Fruit fly (Drosophila melanogaster) whole organism, embryonic: Measurements from ENCODE around the gene CG14069.

Experiments used
- CG14860 ChIP-seq: fragments of 200-800 bp; sonication (Bioruptor generic); IDR thresholded peaks from 3 replicates; pipeline ENCODE4 v1.3.6; 2022; ENCODE audit warnings: missing biosample characterization, missing genetic modification characterization; ENCODE audit not compliant: partially characterized antibody
- CG15269 ChIP-seq: fragments of 200-800 bp; sonication (Bioruptor generic); optimal IDR thresholded peaks from 2 replicates; lab custom pipeline; 2018; ENCODE audit warnings: missing biosample characterization, mild to moderate bottlenecking, missing genetic modification characterization, moderate library complexity
- CG18262 ChIP-seq: fragments of 200-800 bp; optimal IDR thresholded peaks from 3 replicates; lab custom pipeline; 2019; ENCODE audit warnings: missing biosample characterization, mild to moderate bottlenecking, missing genetic modification characterization, moderate library complexity
- CG2199 ChIP-seq: fragments of 200-800 bp; sonication (Bioruptor generic); IDR thresholded peaks from 3 replicates; pipeline ENCODE4 v1.3.6; 2022; ENCODE audit warnings: missing biosample characterization, missing genetic modification characterization
- CG4404 ChIP-seq: fragments of 200-800 bp; sonication (Bioruptor generic); IDR thresholded peaks from 2 replicates; pipeline ENCODE4 v1.3.6; 2022; ENCODE audit warnings: missing biosample characterization, missing genetic modification characterization
- CG4820 ChIP-seq: fragments of 200-800 bp; sonication (Bioruptor generic); optimal IDR thresholded peaks from 3 replicates; lab custom pipeline; 2016; ENCODE audit warnings: missing biosample characterization, missing genetic modification characterization
- CG8290 ChIP-seq, 3 experiments: fragments of 200-800 bp; sonication (Bioruptor generic); optimal IDR thresholded peaks; 2 replicates each; lab custom pipeline; 2016 to 2019; ENCODE audit warnings: missing biosample characterization in 3 of 3, missing genetic modification characterization in 3 of 3, mild to moderate bottlenecking in 2 of 3, moderate library complexity in 1 of 3
- CTCF ChIP-seq: fragments of 200-800 bp; sonication (Bioruptor generic); optimal IDR thresholded peaks from 2 replicates; lab custom pipeline; 2017; ENCODE audit warnings: missing biosample characterization, mild to moderate bottlenecking, missing genetic modification characterization, moderate library complexity
- Eip74EF ChIP-seq, 2 experiments: fragments of 200-800 bp in 1 of 2; fragments of >200 bp in 1 of 2; sonication (Bioruptor generic) in 1 of 2; optimal IDR thresholded peaks; 2 replicates each; lab custom pipeline; 2017 to 2019; ENCODE audit warnings: missing biosample characterization in 2 of 2, missing genetic modification characterization in 2 of 2, mild to moderate bottlenecking in 1 of 2, moderate library complexity in 1 of 2
- Hr51 ChIP-seq, 2 experiments: fragments of 200-800 bp; sonication (Bioruptor generic); optimal IDR thresholded peaks; 2 replicates in 1 of 2; 3 replicates in 1 of 2; lab custom pipeline; 2016 to 2018; ENCODE audit warnings: missing biosample characterization in 2 of 2, missing genetic modification characterization in 2 of 2, mild to moderate bottlenecking in 1 of 2, moderate library complexity in 1 of 2
- Jarid2 ChIP-seq: fragments of 200-800 bp; sonication (Bioruptor generic); optimal IDR thresholded peaks from 3 replicates; lab custom pipeline; 2017; ENCODE audit warnings: mild to moderate bottlenecking, missing biosample characterization, missing genetic modification reagents, missing genetic modification characterization
- Sry-β ChIP-seq: fragments of 200-800 bp; sonication (Bioruptor generic); optimal IDR thresholded peaks from 2 replicates; lab custom pipeline; 2018; ENCODE audit warnings: missing biosample characterization, mild to moderate bottlenecking, missing genetic modification characterization, moderate library complexity
- ac ChIP-seq: fragments of 200-800 bp; sonication (Bioruptor generic); optimal IDR thresholded peaks from 3 replicates; lab custom pipeline; 2017; ENCODE audit warnings: missing biosample characterization, mild to moderate bottlenecking, missing genetic modification characterization
- btn ChIP-seq: fragments of 200-800 bp; sonication (Bioruptor generic); optimal IDR thresholded peaks from 2 replicates; lab custom pipeline; 2016; ENCODE audit warnings: missing biosample characterization, missing genetic modification characterization
- cas ChIP-seq: fragments of 200-800 bp; sonication (Bioruptor generic); IDR thresholded peaks from 2 replicates; pipeline ENCODE4 v1.3.6; 2022; ENCODE audit warnings: missing biosample characterization, missing genetic modification characterization
- cato ChIP-seq: fragments of 200-800 bp; sonication (Bioruptor generic); optimal IDR thresholded peaks from 2 replicates; lab custom pipeline; 2016; ENCODE audit warnings: missing biosample characterization, missing genetic modification characterization, borderline replicate concordance
- chn ChIP-seq: fragments of 200-800 bp; sonication (Bioruptor generic); optimal IDR thresholded peaks from 2 replicates; lab custom pipeline; 2016; ENCODE audit warnings: missing biosample characterization, missing genetic modification characterization
- ci ChIP-seq: fragments of 200-800 bp; sonication (Bioruptor generic); IDR thresholded peaks from 3 replicates; pipeline ENCODE4 v1.3.6; 2022; ENCODE audit warnings: missing biosample characterization, missing genetic modification characterization
- corto ChIP-seq: fragments of 200-800 bp; sonication (Bioruptor generic); optimal IDR thresholded peaks from 2 replicates; lab custom pipeline; 2016; ENCODE audit warnings: missing biosample characterization, mild to moderate bottlenecking, missing genetic modification characterization, moderate library complexity
- ems ChIP-seq: fragments of 200-800 bp; sonication (Bioruptor generic); optimal IDR thresholded peaks from 3 replicates; lab custom pipeline; 2016; ENCODE audit warnings: missing biosample characterization, missing genetic modification characterization
- ewg ChIP-seq: fragments of 200-800 bp; sonication (Bioruptor generic); optimal IDR thresholded peaks from 3 replicates; lab custom pipeline; 2017; ENCODE audit warnings: mild to moderate bottlenecking, missing biosample characterization, missing genetic modification reagents, missing genetic modification characterization
- gfzf ChIP-seq: fragments of 200-800 bp; sonication (Bioruptor generic); optimal IDR thresholded peaks from 2 replicates; lab custom pipeline; 2016; ENCODE audit warnings: missing biosample characterization, mild to moderate bottlenecking, missing genetic modification characterization, moderate library complexity
- grn ChIP-seq: fragments of 200-800 bp; sonication (Bioruptor generic); optimal IDR thresholded peaks from 3 replicates; lab custom pipeline; 2017; ENCODE audit warnings: missing biosample characterization, missing genetic modification characterization
- gro ChIP-seq: fragments of 200-800 bp; sonication (Bioruptor generic); optimal IDR thresholded peaks from 2 replicates; lab custom pipeline; 2016; ENCODE audit warnings: missing biosample characterization, missing genetic modification characterization
- insv ChIP-seq, 2 experiments: fragments of 200-800 bp; sonication (Bioruptor generic); optimal IDR thresholded peaks; 3 replicates each; lab custom pipeline; 2016 to 2018; ENCODE audit warnings: missing biosample characterization in 2 of 2, missing genetic modification characterization in 2 of 2
- kay ChIP-seq: fragments of 200-800 bp; sonication (Bioruptor generic); optimal IDR thresholded peaks from 2 replicates; lab custom pipeline; 2016; ENCODE audit warnings: missing biosample characterization, missing genetic modification characterization
- knrl ChIP-seq: fragments of 200-800 bp; sonication (Bioruptor generic); IDR thresholded peaks from 3 replicates; pipeline ENCODE4 v1.3.6; 2022; ENCODE audit warnings: missing biosample characterization, missing genetic modification characterization; ENCODE audit not compliant: partially characterized antibody
- pros ChIP-seq: fragments of 200-800 bp; sonication (Bioruptor generic); optimal IDR thresholded peaks from 3 replicates; lab custom pipeline; 2019; ENCODE audit warnings: missing biosample characterization, mild to moderate bottlenecking, missing genetic modification characterization, moderate library complexity
- sd ChIP-seq: fragments of 200-800 bp; sonication (Bioruptor generic); optimal IDR thresholded peaks from 3 replicates; lab custom pipeline; 2018; ENCODE audit warnings: missing biosample characterization, mild to moderate bottlenecking, missing genetic modification characterization, moderate library complexity
- ssp ChIP-seq: fragments of 200-800 bp; sonication (Bioruptor generic); IDR thresholded peaks from 2 replicates; pipeline ENCODE4 v1.3.6; 2022; ENCODE audit warnings: missing biosample characterization, missing genetic modification characterization
- sug ChIP-seq: fragments of 200-800 bp; optimal IDR thresholded peaks from 2 replicates; lab custom pipeline; 2019; ENCODE audit warnings: missing biosample characterization, mild to moderate bottlenecking, missing genetic modification characterization, moderate library complexity
- usp ChIP-seq: fragments of >200 bp; optimal IDR thresholded peaks from 2 replicates; lab custom pipeline; 2017; ENCODE audit warnings: missing biosample characterization, missing genetic modification characterization

Gene CG14069

dm6 chr2L:10910548-10910947 is at the start of gene CG14069:
Gene CG14069, minus strand, starts transcription at chr2L:10910648.
- no peak for TF ChIP-seq cas (GFP tag; lab: Robert Waterston, UW)
- no peak for TF ChIP-seq ac (GFP tag; lab: Kevin White, UChicago)

dm6 chr2L:10940196-10940595 is 29.7 kb upstream of the CG14069 start:
- no peak for TF ChIP-seq pros (GFP tag; lab: Kevin White, UChicago)
- no peak for TF ChIP-seq ewg (GFP tag; lab: Kevin White, UChicago)
- peak; percentile 80 for TF ChIP-seq CTCF (GFP tag; lab: Kevin White, UChicago)
- TF ChIP-seq, all 482 proteins: peak for 1

- no peak for TF ChIP-seq sd (tag; lab: Kevin White, UChicago)
- no peak for TF ChIP-seq CG2199 (GFP tag; lab: Robert Waterston, UW)
- no peak for TF ChIP-seq Eip74EF (GFP tag; optimal IDR thresholded peaks at IDR 0.05; lab: Kevin White, UChicago)
- TF ChIP-seq cato (GFP tag; lab: Kevin White, UChicago), result no peak
- no peak for TF ChIP-seq CG14860 (GFP tag; lab: Robert Waterston, UW)
- no peak for TF ChIP-seq sug (tag; lab: Kevin White, UChicago)
Observed at dm6 chr2L:10936362-10936761, 25.9 kb upstream of the CG14069 start, which contains the start of gene CG14072. Gene CG14072, plus strand, starts transcription at chr2L:10936662.

dm6 chr2L:10908793-10909192 is 1.7 kb downstream of the CG14069 start, which contains the start of gene CG7309:
Gene CG7309, minus strand, starts transcription at chr2L:10908893.
- no peak for TF ChIP-seq Sry-β (GFP tag; lab: Kevin White, UChicago)
- no peak for TF ChIP-seq Jarid2 (GFP tag; lab: Kevin White, UChicago)
- no peak for TF ChIP-seq CG4404 (GFP tag; lab: Robert Waterston, UW)
- no peak for TF ChIP-seq gro (GFP tag; lab: Kevin White, UChicago)
- no peak for TF ChIP-seq ssp (GFP tag; lab: Robert Waterston, UW)
- no peak for TF ChIP-seq chn (GFP tag; lab: Kevin White, UChicago)
- no peak for TF ChIP-seq grn (GFP tag; lab: Kevin White, UChicago)

- TF ChIP-seq insv (GFP tag; optimal IDR thresholded peaks at IDR 0.05; lab: Kevin White, UChicago) (no peak), btn (no peak), Hr51 (GFP tag; optimal IDR thresholded peaks at IDR 0.05; lab: Kevin White, UChicago) (no peak)
Observed at dm6 chr2L:10901685-10902084, 8.8 kb downstream of the CG14069 start, which contains the start of gene CG14070. Gene CG14070, minus strand, starts transcription at chr2L:10901785.

DNA sequence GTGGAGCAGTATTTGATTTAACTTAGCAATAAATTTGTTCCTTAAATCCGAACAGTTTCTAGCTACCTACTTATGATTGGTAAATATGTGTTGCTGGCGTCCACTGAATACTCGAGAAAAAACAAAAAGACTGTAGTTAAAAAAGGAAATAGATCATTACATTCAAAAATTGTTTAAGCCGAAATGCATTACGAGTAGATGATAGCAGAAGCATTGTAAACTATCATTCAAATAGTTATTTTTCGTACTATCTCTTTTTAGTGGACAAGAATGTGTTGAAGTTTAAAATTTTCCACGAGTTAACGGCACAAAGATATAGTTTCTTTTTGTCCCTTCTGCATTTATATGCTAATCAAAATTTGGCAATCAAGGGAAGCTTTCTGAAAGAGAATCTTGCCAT is 21.6 kb downstream of the CG14069 start, which contains the start of gene CG14071:
TSS of gene CG14071 (minus strand) at position 101 of the 400 bp plus-strand sequence.
- TF ChIP-seq gfzf (GFP tag; lab: Kevin White, UChicago) (no peak), usp (no peak), CG8290 (GFP tag; optimal IDR thresholded peaks at IDR 0.05; lab: Kevin White, UChicago) (no peak), CG8290 (tag; optimal IDR thresholded peaks at IDR 0.05; lab: Kevin White, UChicago) (no peak), CG4820 (no peak), ems (GFP tag; lab: Kevin White, UChicago) (no peak), CG15269 (no peak)

DNA sequence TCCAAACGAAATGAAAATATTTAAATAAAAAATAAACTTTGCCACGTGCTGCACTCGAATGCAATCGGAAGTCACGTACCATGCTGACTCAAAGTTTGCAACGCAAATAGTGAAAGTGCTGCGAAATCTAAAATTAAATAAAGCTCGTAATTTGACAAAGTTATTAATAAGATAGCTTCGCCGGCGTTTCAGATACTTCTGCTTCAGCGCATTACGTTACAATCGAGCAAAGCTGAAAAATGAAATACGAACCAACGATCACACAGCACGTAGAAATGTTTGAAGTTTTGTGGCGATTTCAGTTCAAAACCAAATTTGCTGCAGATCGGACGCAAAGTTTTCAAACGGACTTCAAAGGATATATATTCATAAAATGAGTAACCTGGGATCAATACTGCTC is 40.6 kb downstream of the CG14069 start, which contains the start of gene CG12517:
TSS of gene CG12517 (plus strand) at position 301 of the 400 bp plus-strand sequence.
- no peak for TF ChIP-seq corto (GFP tag; lab: Kevin White, UChicago)
- no peak for TF ChIP-seq kay (GFP tag; lab: Kevin White, UChicago)
- TF ChIP-seq ci (GFP tag; lab: Robert Waterston, UW), result no peak
- TF ChIP-seq CG18262 (tag; lab: Kevin White, UChicago), result no peak
- no peak for TF ChIP-seq knrl (GFP tag; lab: Robert Waterston, UW)
- TF ChIP-seq, all 482 proteins: peak for 0
